Worm (Caenorhabditis elegans) whole organism, young adult: ENCODE results near the gene C49C3.4.

Source experiments
- B0019.2 ChIP-seq: fragments of 200-800 bp; sonication (Bioruptor generic); conservative IDR thresholded peaks from 2 replicates; pipeline ENCODE4 v1.3.6; 2022; ENCODE audit warnings: missing genetic modification reagents, missing genetic modification characterization, missing compliant biosample characterization
- B0261.1 ChIP-seq: sonication (generic microtip); optimal IDR thresholded peaks from 2 replicates; lab custom pipeline; 2016; ENCODE audit warnings: mild to moderate bottlenecking, missing genetic modification characterization, moderate library complexity, missing compliant biosample characterization
- D2030.7 ChIP-seq: fragments of 200-800 bp; sonication (Bioruptor generic); IDR thresholded peaks from 2 replicates; pipeline ENCODE4 v1.3.6; 2022; ENCODE audit warnings: missing genetic modification reagents, missing genetic modification characterization, missing compliant biosample characterization
- F10E7.11 ChIP-seq: sonication (generic microtip); optimal IDR thresholded peaks from 2 replicates; lab custom pipeline; 2017; ENCODE audit warnings: mild to moderate bottlenecking, missing genetic modification characterization, moderate library complexity, missing compliant biosample characterization
- F39B2.1 ChIP-seq: fragments of 200-800 bp; sonication (Bioruptor generic); IDR thresholded peaks from 2 replicates; pipeline ENCODE4 v1.3.6; 2022; ENCODE audit warnings: missing genetic modification reagents, missing genetic modification characterization, missing compliant biosample characterization
- F49E8.2 ChIP-seq: sonication (generic microtip); optimal IDR thresholded peaks from 3 replicates; lab custom pipeline; 2017; ENCODE audit warnings: missing genetic modification characterization, mild to moderate bottlenecking, missing compliant biosample characterization, antibody characterized with exemption, moderate library complexity; ENCODE audit not compliant: insufficient read depth
- F52B5.7 ChIP-seq: sonication (generic microtip); optimal IDR thresholded peaks from 2 replicates; lab custom pipeline; 2016; ENCODE audit warnings: mild to moderate bottlenecking, missing genetic modification characterization, missing compliant biosample characterization
- F57A8.1 ChIP-seq: fragments of 200-800 bp; sonication (Bioruptor generic); optimal IDR thresholded peaks from 2 replicates; lab custom pipeline; 2018; ENCODE audit warnings: mild to moderate bottlenecking, missing genetic modification characterization, moderate library complexity, missing compliant biosample characterization
- F57C9.4 ChIP-seq: sonication (generic microtip); optimal IDR thresholded peaks from 2 replicates; lab custom pipeline; 2017; ENCODE audit warnings: mild to moderate bottlenecking, missing genetic modification characterization, missing compliant biosample characterization
- T07F8.4 ChIP-seq: sonication (generic microtip); optimal IDR thresholded peaks from 2 replicates; lab custom pipeline; 2016; ENCODE audit warnings: mild to moderate bottlenecking, missing genetic modification characterization, moderate library complexity, missing compliant biosample characterization
- T26A5.8 ChIP-seq: sonication (generic microtip); optimal IDR thresholded peaks from 2 replicates; lab custom pipeline; 2016; ENCODE audit warnings: missing genetic modification characterization, missing compliant biosample characterization
- Y67H2A.10 ChIP-seq: fragments of 200-800 bp; sonication (Bioruptor generic); conservative IDR thresholded peaks from 2 replicates; pipeline ENCODE4 v1.3.6; 2022; ENCODE audit warnings: missing genetic modification reagents, missing genetic modification characterization, missing compliant biosample characterization
- Y79H2A.3 ChIP-seq: fragments of 200-800 bp; sonication (Bioruptor generic); conservative IDR thresholded peaks from 2 replicates; pipeline ENCODE4 v1.3.6; 2022; ENCODE audit warnings: missing genetic modification reagents, missing genetic modification characterization, missing compliant biosample characterization
- Y95B8A.8 ChIP-seq: fragments of 200-800 bp; sonication (Bioruptor generic); IDR thresholded peaks from 2 replicates; pipeline ENCODE4 v1.3.6; 2022; ENCODE audit warnings: missing genetic modification reagents, missing genetic modification characterization, missing compliant biosample characterization
- ZK185.1 ChIP-seq: sonication (generic microtip); optimal IDR thresholded peaks from 2 replicates; lab custom pipeline; 2016; ENCODE audit warnings: mild to moderate bottlenecking, missing genetic modification characterization, missing compliant biosample characterization; ENCODE audit not compliant: poor library complexity, severe bottlenecking
- akir-1 ChIP-seq: fragments of 200-800 bp; sonication (Bioruptor generic); optimal IDR thresholded peaks from 2 replicates; lab custom pipeline; 2018; ENCODE audit warnings: mild to moderate bottlenecking, missing genetic modification characterization, moderate library complexity, missing compliant biosample characterization
- aptf-3 ChIP-seq: fragments of 200-800 bp; sonication (Bioruptor generic); IDR thresholded peaks from 2 replicates; pipeline ENCODE4 v1.3.6; 2022; ENCODE audit warnings: missing genetic modification characterization, missing compliant biosample characterization
- attf-3 ChIP-seq: fragments of 200-800 bp; sonication (Bioruptor generic); conservative IDR thresholded peaks from 2 replicates; pipeline ENCODE4 v1.3.6; 2022; ENCODE audit warnings: missing genetic modification reagents, missing genetic modification characterization, missing compliant biosample characterization
- attf-6 ChIP-seq: fragments of 200-800 bp; sonication (Bioruptor generic); IDR thresholded peaks from 2 replicates; pipeline ENCODE4 v1.3.6; 2022; ENCODE audit warnings: missing genetic modification reagents, missing genetic modification characterization, missing compliant biosample characterization
- cebp-1 ChIP-seq, 2 experiments: fragments of 200-800 bp in 1 of 2; sonication (Bioruptor generic) in 1 of 2; sonication (generic microtip) in 1 of 2; IDR thresholded peaks in 1 of 2; optimal IDR thresholded peaks in 1 of 2; 2 replicates each; pipeline versions ENCODE4 v1.3.6 to Lab custom; 2017 to 2022; ENCODE audit warnings: missing compliant biosample characterization in 2 of 2, missing genetic modification characterization in 2 of 2, mild to moderate bottlenecking in 1 of 2, missing genetic modification reagents in 1 of 2, moderate library complexity in 1 of 2
- ceh-40 ChIP-seq: fragments of 200-800 bp; sonication (Bioruptor generic); IDR thresholded peaks from 2 replicates; pipeline ENCODE4 v1.3.6; 2022; ENCODE audit warnings: missing genetic modification characterization, missing compliant biosample characterization
- chd-7 ChIP-seq: sonication (generic microtip); optimal IDR thresholded peaks from 2 replicates; lab custom pipeline; 2016; ENCODE audit warnings: mild to moderate bottlenecking, missing genetic modification characterization, moderate library complexity, missing compliant biosample characterization
- dox-1 ChIP-seq: fragments of 200-800 bp; sonication (Bioruptor generic); IDR thresholded peaks from 2 replicates; pipeline ENCODE4 v1.3.6; 2022; ENCODE audit warnings: missing genetic modification reagents, missing genetic modification characterization, missing compliant biosample characterization
- dpl-1 ChIP-seq: fragments of 150-350 bp; optimal IDR thresholded peaks from 2 replicates; lab custom pipeline; 2014; ENCODE audit warnings: missing biosample characterization, missing genetic modification reagents, missing genetic modification characterization
- egl-44 ChIP-seq: fragments of 200-800 bp; sonication (Bioruptor generic); IDR thresholded peaks from 2 replicates; pipeline ENCODE4 v1.3.6; 2022; ENCODE audit warnings: missing genetic modification reagents, missing genetic modification characterization, missing compliant biosample characterization
- egrh-3 ChIP-seq: fragments of 200-800 bp; sonication (Bioruptor generic); IDR thresholded peaks from 2 replicates; pipeline ENCODE4 v1.3.6; 2022; ENCODE audit warnings: missing genetic modification reagents, missing genetic modification characterization, missing compliant biosample characterization
- hlh-26 ChIP-seq: fragments of 200-800 bp; sonication (Bioruptor generic); conservative IDR thresholded peaks from 2 replicates; pipeline ENCODE4 v1.3.6; 2022; ENCODE audit warnings: missing genetic modification reagents, missing genetic modification characterization, missing compliant biosample characterization
- hmg-20 ChIP-seq: fragments of 200-800 bp; sonication (Bioruptor generic); IDR thresholded peaks from 2 replicates; pipeline ENCODE4 v1.3.6; 2022; ENCODE audit warnings: missing genetic modification reagents, missing genetic modification characterization, missing compliant biosample characterization
- hsf-1 ChIP-seq: fragments of 200-800 bp; sonication (Bioruptor generic); IDR thresholded peaks from 2 replicates; pipeline ENCODE4 v1.3.6; 2022; ENCODE audit warnings: missing genetic modification reagents, missing genetic modification characterization, missing compliant biosample characterization
- let-607 ChIP-seq, 2 experiments: fragments of 200-800 bp in 1 of 2; sonication (Bioruptor generic) in 1 of 2; sonication (generic microtip) in 1 of 2; optimal IDR thresholded peaks; 2 replicates each; lab custom pipeline; 2016 to 2018; ENCODE audit warnings: mild to moderate bottlenecking in 2 of 2, missing compliant biosample characterization in 2 of 2, missing genetic modification characterization in 2 of 2, moderate library complexity in 2 of 2, missing genotype in 1 of 2
- lin-54 ChIP-seq: fragments of 200-800 bp; sonication (Bioruptor generic); optimal IDR thresholded peaks from 2 replicates; lab custom pipeline; 2018; ENCODE audit warnings: mild to moderate bottlenecking, missing genetic modification characterization, missing compliant biosample characterization
- lsy-27 ChIP-seq: sonication (generic microtip); optimal IDR thresholded peaks from 2 replicates; lab custom pipeline; 2017; ENCODE audit warnings: missing genetic modification characterization, mild to moderate bottlenecking, missing compliant biosample characterization, antibody characterized with exemption, missing genotype, borderline replicate concordance; ENCODE audit not compliant: insufficient read depth
- madf-6 ChIP-seq: fragments of 200-800 bp; sonication (Bioruptor generic); IDR thresholded peaks from 2 replicates; pipeline ENCODE4 v1.3.6; 2022; ENCODE audit warnings: missing genetic modification reagents, missing genetic modification characterization, missing compliant biosample characterization
- nfya-2 ChIP-seq: fragments of 200-800 bp; sonication (Bioruptor generic); IDR thresholded peaks from 2 replicates; pipeline ENCODE4 v1.3.6; 2022; ENCODE audit warnings: missing genetic modification reagents, missing genetic modification characterization, missing compliant biosample characterization
- nfyb-1 ChIP-seq: fragments of 200-800 bp; sonication (Bioruptor generic); IDR thresholded peaks from 2 replicates; pipeline ENCODE4 v1.3.6; 2022; ENCODE audit warnings: missing genetic modification reagents, missing genetic modification characterization, missing compliant biosample characterization
- nhr-120 ChIP-seq: fragments of 200-800 bp; sonication (Bioruptor generic); IDR thresholded peaks from 2 replicates; pipeline ENCODE4 v1.3.6; 2022; ENCODE audit warnings: missing genetic modification characterization, missing compliant biosample characterization
- nhr-27 ChIP-seq: fragments of 200-800 bp; sonication (Bioruptor generic); optimal IDR thresholded peaks from 2 replicates; lab custom pipeline; 2018; ENCODE audit warnings: mild to moderate bottlenecking, missing genetic modification characterization, moderate library complexity, missing compliant biosample characterization
- rcor-1 ChIP-seq: fragments of 200-800 bp; sonication (Bioruptor generic); IDR thresholded peaks from 2 replicates; pipeline ENCODE4 v1.3.6; 2022; ENCODE audit warnings: missing genetic modification reagents, missing genetic modification characterization, missing compliant biosample characterization
- repo-1 ChIP-seq: sonication (generic microtip); optimal IDR thresholded peaks from 2 replicates; lab custom pipeline; 2017; ENCODE audit warnings: mild to moderate bottlenecking, missing genetic modification characterization, missing compliant biosample characterization
- snpc-1.3 ChIP-seq: sonication (generic microtip); optimal IDR thresholded peaks from 2 replicates; lab custom pipeline; 2017; ENCODE audit warnings: missing genetic modification characterization, mild to moderate bottlenecking, missing compliant biosample characterization, antibody characterized with exemption, moderate library complexity, missing genotype, missing genetic modification reagents; ENCODE audit not compliant: insufficient read depth
- snpc-3.4 ChIP-seq: sonication (generic microtip); optimal IDR thresholded peaks from 2 replicates; lab custom pipeline; 2017; ENCODE audit warnings: missing genetic modification characterization, mild to moderate bottlenecking, missing compliant biosample characterization, antibody characterized with exemption, moderate library complexity, missing genotype, missing genetic modification reagents
- tbx-9 ChIP-seq: sonication (generic microtip); optimal IDR thresholded peaks from 2 replicates; lab custom pipeline; 2016; ENCODE audit warnings: borderline replicate concordance, missing genetic modification characterization, inconsistent platforms, missing compliant biosample characterization
- zfh-2 ChIP-seq: fragments of 200-800 bp; sonication (Bioruptor generic); conservative IDR thresholded peaks from 2 replicates; pipeline ENCODE4 v1.3.6; 2022; ENCODE audit warnings: missing genetic modification reagents, missing genetic modification characterization, missing compliant biosample characterization
- ztf-25 ChIP-seq: fragments of 200-800 bp; sonication (Bioruptor generic); IDR thresholded peaks from 2 replicates; pipeline ENCODE4 v1.3.6; 2022; ENCODE audit warnings: missing genetic modification reagents, missing genetic modification characterization, missing compliant biosample characterization

Gene C49C3.4

ce11 chrIV:17278363-17278762 is 42.2 kb upstream of the C49C3.4 start (continued):
- TF ChIP-seq lsy-27 (peak; percentile 1), hmg-20 (GFP tag; lab: Robert Waterston, UW) (peak; percentile 23; the same call in 1 of the 2 replicates), F49E8.2 (peak; percentile 88), hlh-26 (GFP tag; lab: Robert Waterston, UW) (no peak), Y79H2A.3 (GFP tag; lab: Robert Waterston, UW) (peak; percentile 92), Y67H2A.10 (peak; percentile 97)

- TF ChIP-seq cebp-1 (GFP tag; IDR thresholded peaks at IDR 0.05; lab: Robert Waterston, UW) (no peak), cebp-1 (tag; optimal IDR thresholded peaks at IDR 0.05; lab: Kevin White, UChicago) (peak; percentile 14), T26A5.8 (tag; lab: Kevin White, UChicago) (no peak), F39B2.1 (GFP tag; lab: Robert Waterston, UW) (peak; percentile 33; the same call in 1 of the 2 replicates), nfya-2 (GFP tag; lab: Robert Waterston, UW) (no peak), B0261.1 (no peak), let-607 (tag; optimal IDR thresholded peaks at IDR 0.05; lab: Kevin White, UChicago) (no peak), dpl-1 (GFP tag; lab: Kevin White, UChicago) (no peak), dox-1 (GFP tag; lab: Robert Waterston, UW) (peak; percentile 48), attf-6 (GFP tag; lab: Robert Waterston, UW) (peak; percentile 63; the same call in 1 of the 2 replicates), zfh-2 (peak; percentile 81; the same call in 1 of the 2 replicates), F10E7.11 (tag; lab: Kevin White, UChicago) (no peak), repo-1 (tag; lab: Kevin White, UChicago) (peak; percentile 8), nhr-27 (tag; lab: Kevin White, UChicago) (no peak), nhr-120 (GFP tag; lab: Robert Waterston, UW) (no peak), D2030.7 (0 out of 2 replicates have a peak, but pooled peaks have one; percentile 20), hsf-1 (GFP tag; lab: Robert Waterston, UW) (peak; percentile 6), lin-54 (GFP tag; lab: Kevin White, UChicago) (peak; percentile 1), tbx-9 (tag; lab: Kevin White, UChicago) (no peak), attf-3 (GFP tag; lab: Robert Waterston, UW) (no peak), akir-1 (GFP tag; lab: Kevin White, UChicago) (no peak), B0019.2 (no peak), F57C9.4 (tag; lab: Kevin White, UChicago) (no peak), chd-7 (tag; lab: Kevin White, UChicago) (no peak), F57A8.1 (GFP tag; lab: Kevin White, UChicago) (no peak), T07F8.4 (tag; lab: Kevin White, UChicago) (no peak), snpc-3.4 (tag; lab: Kevin White, UChicago) (no peak), madf-6 (GFP tag; lab: Robert Waterston, UW) (peak; percentile 25; the same call in 1 of the 2 replicates), ZK185.1 (peak; percentile 45), egl-44 (peak; percentile 14; the same call in 1 of the 2 replicates), nfyb-1 (peak; percentile 54; the same call in 1 of the 2 replicates), rcor-1 (GFP tag; lab: Robert Waterston, UW) (0 out of 2 replicates have a peak, but pooled peaks have one; percentile 23), snpc-1.3 (tag; lab: Kevin White, UChicago) (no peak), ztf-25 (GFP tag; lab: Robert Waterston, UW) (0 out of 2 replicates have a peak, but pooled peaks have one; percentile 41), egrh-3 (GFP tag; lab: Robert Waterston, UW) (no peak; the same call in 1 of the 2 replicates), ceh-40 (GFP tag; lab: Robert Waterston, UW) (peak; percentile 78; the same call in 1 of the 2 replicates), aptf-3 (GFP tag; lab: Robert Waterston, UW) (peak; percentile 30; the same call in 1 of the 2 replicates), Y95B8A.8 (GFP tag; lab: Robert Waterston, UW) (0 out of 2 replicates have a peak, but pooled peaks have one; percentile 66), F52B5.7 (tag; lab: Kevin White, UChicago) (no peak)
Observed at ce11 chrIV:17278861-17279591, 41.6 kb upstream of the C49C3.4 start, which contains the start of gene hsp-1. Gene hsp-1 (plus strand): TSS chrIV:17278959.
